Fruit fly (Drosophila melanogaster) Kc167 (cell line): ENCODE results near the gene Idh3b.

Experiments
- Sin3A ChIP-seq: fragments of >200 bp; optimal IDR thresholded peaks from 2 replicates; lab custom pipeline; 2018; ENCODE audit warnings: missing external identifiers
- h ChIP-seq: fragments of >200 bp; optimal IDR thresholded peaks from 3 replicates; lab custom pipeline; 2018; ENCODE audit warnings: missing external identifiers
- insv ChIP-seq: fragments of >200 bp; optimal IDR thresholded peaks from 3 replicates; lab custom pipeline; 2018; ENCODE audit warnings: missing external identifiers
- psq ChIP-seq: fragments of >200 bp; optimal IDR thresholded peaks from 2 replicates; lab custom pipeline; 2017; ENCODE audit warnings: missing external identifiers
- ttk ChIP-seq: sonication (Bioruptor generic); optimal IDR thresholded peaks from 2 replicates; lab custom pipeline; 2017; ENCODE audit warnings: missing external identifiers

dm6 chr3R:22025320-22025719 is 6.1 kb upstream of the Idh3b start, which contains the start of gene CG6028:
- TF ChIP-seq insv (lab: Kevin White, UChicago) (no peak), psq (no peak), h (lab: Kevin White, UChicago) (no peak), ttk (lab: Kevin White, UChicago) (no peak), Sin3A (lab: Kevin White, UChicago) (no peak)
